Worm (Caenorhabditis elegans) whole organism, early embryonic: ENCODE data around the gene frpr-8.

Experiments used
- B0310.2 ChIP-seq: sonication (generic microtip); optimal IDR thresholded peaks from 2 replicates; lab custom pipeline; 2016; ENCODE audit warnings: mild to moderate bottlenecking, missing genetic modification characterization, missing compliant biosample characterization
- F13C5.2 ChIP-seq: sonication (generic microtip); optimal IDR thresholded peaks from 2 replicates; lab custom pipeline; 2017; ENCODE audit warnings: mild to moderate bottlenecking, missing genetic modification characterization, inconsistent platforms, missing compliant biosample characterization
- aly-1 ChIP-seq: sonication (generic microtip); optimal IDR thresholded peaks from 2 replicates; lab custom pipeline; 2016; ENCODE audit warnings: missing genetic modification characterization, missing compliant biosample characterization
- ama-1 ChIP-seq: fragments of 150-350 bp; optimal IDR thresholded peaks from 2 replicates; lab custom pipeline; 2014
- ceh-13 ChIP-seq: fragments of 200-800 bp; sonication (Bioruptor generic); optimal IDR thresholded peaks from 2 replicates; lab custom pipeline; 2018; ENCODE audit warnings: mild to moderate bottlenecking, missing genetic modification characterization, missing compliant biosample characterization
- ceh-36 ChIP-seq: sonication (generic microtip); optimal IDR thresholded peaks from 2 replicates; lab custom pipeline; 2016; ENCODE audit warnings: missing genetic modification characterization, inconsistent platforms, missing compliant biosample characterization
- ets-7 ChIP-seq: sonication (generic microtip); optimal IDR thresholded peaks from 2 replicates; lab custom pipeline; 2016; ENCODE audit warnings: missing genotype, missing genetic modification characterization, missing compliant biosample characterization
- flt-1 ChIP-seq: fragments of 200-800 bp; sonication (Bioruptor generic); IDR thresholded peaks from 2 replicates; pipeline ENCODE4 v1.3.6; 2022; ENCODE audit warnings: missing genetic modification characterization, missing compliant biosample characterization
- hmg-4 ChIP-seq: fragments of 200-800 bp; sonication (Bioruptor generic); optimal IDR thresholded peaks from 2 replicates; lab custom pipeline; 2018; ENCODE audit warnings: mild to moderate bottlenecking, missing genetic modification characterization, missing compliant biosample characterization
- hnd-1 ChIP-seq: sonication (generic microtip); optimal IDR thresholded peaks from 2 replicates; lab custom pipeline; 2016; ENCODE audit warnings: missing genetic modification characterization, missing compliant biosample characterization
- scrt-1 ChIP-seq: fragments of 200-800 bp; sonication (Bioruptor generic); IDR thresholded peaks from 2 replicates; pipeline ENCODE4 v1.3.6; 2022; ENCODE audit warnings: missing genetic modification characterization, missing compliant biosample characterization
- sea-1 ChIP-seq: fragments of 200-800 bp; sonication (Bioruptor generic); conservative IDR thresholded peaks from 2 replicates; pipeline ENCODE4 v1.3.6; 2022; ENCODE audit warnings: missing genetic modification characterization, missing compliant biosample characterization
- tbx-11 ChIP-seq: fragments of 200-800 bp; sonication (Bioruptor generic); IDR thresholded peaks from 2 replicates; pipeline ENCODE4 v1.3.6; 2022; ENCODE audit warnings: missing genetic modification characterization, missing compliant biosample characterization
- tbx-37 ChIP-seq: fragments of 200-800 bp; sonication (Bioruptor generic); conservative IDR thresholded peaks from 2 replicates; pipeline ENCODE4 v1.3.6; 2022; ENCODE audit warnings: missing genetic modification reagents, missing genetic modification characterization, missing compliant biosample characterization

DNA sequence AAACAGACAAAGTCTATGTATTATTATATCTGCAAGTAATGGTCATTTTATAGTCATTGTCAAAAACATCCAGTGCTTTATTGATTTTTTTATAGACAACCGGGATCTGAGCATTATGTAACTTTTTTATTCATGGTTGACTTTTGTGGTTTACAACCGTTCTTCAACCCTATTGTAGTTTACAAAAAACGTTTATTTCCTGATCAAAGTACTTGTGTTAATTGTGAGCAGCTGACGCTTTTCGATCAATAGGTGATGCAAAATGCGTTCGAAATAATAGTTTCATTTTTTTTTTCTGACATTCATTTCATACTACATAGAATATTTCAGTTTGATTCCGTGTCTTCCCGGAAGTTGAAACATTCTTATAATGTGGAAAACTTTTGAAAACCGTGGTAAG is 24.9 kb upstream of the frpr-8 start, which contains the start of the genes K09E2.2 and K09E2.3:
- TF ChIP-seq hnd-1 (tag; lab: Kevin White, UChicago) (no peak), flt-1 (no peak), ama-1 (lab: Kevin White, UChicago) (no peak), aly-1 (tag; lab: Kevin White, UChicago) (no peak), hmg-4 (GFP tag; lab: Kevin White, UChicago) (no peak), B0310.2 (no peak), tbx-11 (GFP tag; lab: Robert Waterston, UW) (no peak), sea-1 (no peak), tbx-37 (GFP tag; lab: Robert Waterston, UW) (no peak), scrt-1 (GFP tag; lab: Robert Waterston, UW) (no peak), ceh-36 (tag; lab: Kevin White, UChicago) (no peak), F13C5.2 (tag; lab: Kevin White, UChicago) (no peak), ets-7 (tag; lab: Kevin White, UChicago) (no peak), ceh-13 (GFP tag; lab: Kevin White, UChicago) (no peak)
